Fruit fly (Drosophila melanogaster): Measurements from ENCODE around the gene CG17065.

DNA sequence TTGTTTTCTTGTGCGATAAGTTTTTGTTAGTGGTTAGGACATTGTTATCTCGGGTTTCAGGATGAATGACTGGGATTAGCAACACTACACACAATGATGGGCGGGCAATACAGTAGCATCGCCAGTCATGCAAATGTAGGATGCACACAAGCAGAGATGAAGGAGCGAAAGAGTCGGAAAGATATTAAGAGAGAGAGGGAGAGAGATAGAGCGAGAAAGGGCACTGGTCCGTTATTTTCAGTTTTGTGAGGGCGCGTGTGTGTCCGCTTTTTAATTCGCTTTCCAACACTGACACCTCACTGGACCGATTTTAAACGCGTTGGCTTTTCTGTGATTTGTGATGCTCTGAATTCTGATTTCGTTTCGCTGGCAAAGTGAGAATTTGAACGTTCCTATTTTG lies 25.3 kb downstream of the CG17065 start:
- TF ChIP-seq Sin3A (optimal IDR thresholded peaks at IDR 0.05) (no peak), psq (optimal IDR thresholded peaks at IDR 0.05) (no peak), ttk (optimal IDR thresholded peaks at IDR 0.05) (no peak), h (optimal IDR thresholded peaks at IDR 0.05) (no peak)

All from Kc167 (cell line).